Worm (Caenorhabditis elegans): ENCODE measurements around the gene Y73B6BL.31.

DNA sequence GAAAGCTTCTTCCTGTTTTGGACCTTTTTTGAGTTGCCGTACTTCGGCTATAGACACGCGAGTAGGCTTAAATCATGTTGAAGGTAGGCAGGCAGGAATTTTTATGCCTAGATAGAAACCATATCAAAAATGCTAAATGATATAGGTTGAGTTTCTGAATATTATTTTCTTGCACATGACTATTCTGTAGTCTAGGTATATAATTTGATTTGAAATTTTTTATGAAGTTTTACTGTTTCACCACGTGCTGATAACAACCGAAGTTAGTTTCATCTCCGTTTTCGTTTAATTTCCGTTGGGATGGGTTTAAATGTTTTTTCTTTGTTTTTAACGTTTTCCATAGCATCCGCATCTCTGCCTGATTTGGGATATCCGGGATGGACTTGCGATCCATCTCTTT lies 45.3 kb downstream of the Y73B6BL.31 start, which contains the start of gene Y73B6BL.37:
- no peak for TF ChIP-seq dao-5 (tag; optimal IDR thresholded peaks at IDR 0.05)
- no peak for TF ChIP-seq him-1 (tag; optimal IDR thresholded peaks at IDR 0.05)
